Worm (Caenorhabditis elegans): Measurements from ENCODE around the gene cwc-15.

The cwc-15 gene

DNA sequence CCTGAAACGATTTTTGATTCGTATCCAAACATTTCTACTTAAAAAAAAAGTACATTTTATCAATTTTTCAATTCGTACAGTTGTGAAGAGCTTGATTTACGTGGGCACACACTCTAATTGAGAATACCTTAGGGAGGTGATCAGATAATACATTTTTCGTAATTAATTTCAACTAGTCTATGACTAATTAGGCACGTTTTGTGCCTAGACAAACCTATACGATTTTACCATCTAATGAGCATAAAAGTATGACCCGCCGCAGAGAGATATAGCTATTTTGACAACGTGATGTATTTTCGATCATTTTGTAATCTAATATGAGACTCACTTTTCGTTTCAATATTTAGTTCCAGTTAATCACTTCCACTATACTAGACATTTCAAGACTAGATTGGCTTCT is 6.2 kb upstream of the cwc-15 start:
- no peak for TF ChIP-seq fos-1 (tag; optimal IDR thresholded peaks at IDR 0.05)
- no peak for TF ChIP-seq vab-7 (GFP tag; IDR thresholded peaks at IDR 0.05)
- no peak for TF ChIP-seq ces-1 (GFP tag; optimal IDR thresholded peaks at IDR 0.05)
- TF ChIP-seq unc-62 (GFP tag; optimal IDR thresholded peaks at IDR 0.05 in 1 of 2), result no peak
- no peak for TF ChIP-seq unc-62 (tag; optimal IDR thresholded peaks at IDR 0.05)
- no peak for TF ChIP-seq Y48G9A.11 (GFP tag; IDR thresholded peaks at IDR 0.05)
- no peak for TF ChIP-seq snpc-4 (tag; optimal IDR thresholded peaks at IDR 0.05)
- peak; percentile 54 for TF ChIP-seq aha-1 (tag)

DNA sequence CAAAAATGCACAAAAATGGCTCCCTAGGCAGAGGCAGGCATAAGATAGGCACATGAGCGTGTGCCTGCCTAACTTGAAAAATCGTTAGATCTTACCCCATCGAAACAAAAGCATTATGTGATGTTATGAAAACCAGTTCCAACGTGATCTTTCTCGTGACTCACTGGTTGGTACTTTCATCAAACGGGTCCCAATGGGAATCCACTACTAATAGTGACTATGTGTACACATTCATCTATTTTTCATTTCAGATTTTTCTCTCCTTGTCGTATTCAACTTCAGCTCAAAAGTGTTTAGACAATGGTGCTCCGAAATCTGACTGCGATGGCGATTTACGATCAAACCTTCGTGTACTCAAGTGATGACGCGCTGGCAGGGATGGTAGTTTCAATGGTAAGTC is 5.5 kb upstream of the cwc-15 start, which contains the start of gene srx-43:
srx-43 (plus strand) TSS at position 301 of the 400 bp plus-strand sequence.
- TF ChIP-seq unc-62 (GFP tag; optimal IDR thresholded peaks at IDR 0.05 in 1 of 2) (peak in 1 of 2 experiments; percentile 74), unc-62 (tag; optimal IDR thresholded peaks at IDR 0.05) (no peak), mdt-29 (GFP tag; IDR thresholded peaks at IDR 0.05) (no peak), nhr-28 (tag; optimal IDR thresholded peaks at IDR 0.05) (no peak), nhr-11 (tag; optimal IDR thresholded peaks at IDR 0.05) (no peak)

DNA sequence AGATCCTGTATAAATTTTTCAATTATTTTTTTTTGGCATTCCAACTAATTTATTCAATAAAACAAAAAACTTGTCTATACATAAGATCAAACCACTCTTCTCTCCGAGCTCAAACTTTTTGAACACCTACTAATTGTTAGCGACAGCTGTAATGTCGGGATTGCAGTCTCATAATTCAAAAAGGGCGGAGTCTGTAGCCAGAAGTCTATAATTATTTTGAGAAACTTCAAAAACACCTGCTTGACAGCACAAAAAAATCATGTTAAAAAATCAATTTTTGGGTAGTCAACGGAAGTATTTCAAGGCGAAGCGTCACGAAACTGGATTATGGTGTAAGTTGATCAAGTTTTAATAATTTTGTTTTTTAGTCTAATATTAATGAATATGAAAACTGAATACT is 3.1 kb upstream of the cwc-15 start, which contains the start of gene srx-44:
srx-44 (plus strand) TSS at position 301 of the 400 bp plus-strand sequence.
- TF ChIP-seq ama-1 (optimal IDR thresholded peaks at IDR 0.05) (no peak), aha-1 (tag) (peak; percentile 38)

DNA sequence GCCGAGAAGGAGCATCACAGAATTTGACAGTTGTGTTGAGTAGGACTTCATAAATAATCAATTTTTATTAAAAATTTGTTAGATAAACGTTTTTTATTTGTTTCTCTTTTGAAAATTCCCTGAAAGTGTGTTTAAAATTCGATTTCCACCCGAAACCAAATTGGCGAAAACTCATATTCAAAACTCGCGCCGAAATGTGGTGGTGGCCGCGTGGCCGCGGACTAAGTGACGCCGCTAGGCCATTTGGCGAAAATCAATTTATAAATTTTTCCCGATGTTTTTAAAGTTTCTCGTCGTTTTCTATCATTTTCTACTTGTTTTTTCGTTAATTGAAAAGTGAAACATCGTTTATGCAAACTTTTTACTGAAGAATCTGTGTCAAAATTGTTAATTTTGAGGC is 551 bp upstream of the cwc-15 start:
- TF ChIP-seq mdt-29 (GFP tag; IDR thresholded peaks at IDR 0.05) (no peak), ztf-7 (tag; optimal IDR thresholded peaks at IDR 0.05) (no peak), F37D6.2 (tag; optimal IDR thresholded peaks at IDR 0.05) (no peak), nhr-48 (tag; optimal IDR thresholded peaks at IDR 0.05) (no peak), ZK546.5 (tag; optimal IDR thresholded peaks at IDR 0.05) (no peak), nhr-10 (tag; optimal IDR thresholded peaks at IDR 0.05) (no peak), duxl-1 (tag; optimal IDR thresholded peaks at IDR 0.05; ENCODE audit: poor library complexity) (peak; percentile 10), attf-4 (tag; optimal IDR thresholded peaks at IDR 0.05) (no peak), T20F7.1 (GFP tag; optimal IDR thresholded peaks at IDR 0.05) (no peak), saeg-2 (GFP tag; IDR thresholded peaks at IDR 0.05) (no peak), skn-1 (tag; optimal IDR thresholded peaks at IDR 0.05) (no peak), spr-1 (tag; optimal IDR thresholded peaks at IDR 0.05) (no peak), arid-1 (GFP tag; conservative IDR thresholded peaks at IDR 0.05) (no peak), cey-2 (tag; optimal IDR thresholded peaks at IDR 0.05; ENCODE audit: borderline replicate concordance, insufficient read depth) (no peak), F44E2.7 (GFP tag; IDR thresholded peaks at IDR 0.05) (no peak), nhr-11 (tag; optimal IDR thresholded peaks at IDR 0.05) (no peak), dpl-1 (GFP tag; optimal IDR thresholded peaks at IDR 0.05) (peak; percentile 88), ceh-62 (tag; optimal IDR thresholded peaks at IDR 0.05) (no peak), hif-1 (tag; optimal IDR thresholded peaks at IDR 0.05) (peak in 1 of 2 experiments; percentile 77), zfp-3 (GFP tag; conservative IDR thresholded peaks at IDR 0.05) (no peak), ceh-44 (GFP tag; IDR thresholded peaks at IDR 0.05) (no peak), aly-2 (tag; optimal IDR thresholded peaks at IDR 0.05) (no peak), daf-12 (tag; optimal IDR thresholded peaks at IDR 0.05) (no peak), snpc-1.2 (GFP tag; IDR thresholded peaks at IDR 0.05) (no peak), dmd-6 (GFP tag; IDR thresholded peaks at IDR 0.05) (no peak), ZK337.2 (GFP tag; IDR thresholded peaks at IDR 0.05) (0 out of 2 replicates have a peak, but pooled peaks have one; percentile 18), T26A8.4 (GFP tag; IDR thresholded peaks at IDR 0.05) (no peak), jun-1 (tag; optimal IDR thresholded peaks at IDR 0.05) (no peak), nhr-41 (GFP tag; IDR thresholded peaks at IDR 0.05) (no peak), mes-2 (tag; optimal IDR thresholded peaks at IDR 0.05; ENCODE audit: poor library complexity, severe bottlenecking) (peak; percentile 97), zag-1 (tag; optimal IDR thresholded peaks at IDR 0.05) (no peak), lin-15B (tag; optimal IDR thresholded peaks at IDR 0.05) (no peak), zip-2 (tag; optimal IDR thresholded peaks at IDR 0.05) (no peak), unc-130 (GFP tag; optimal IDR thresholded peaks at IDR 0.05) (peak; percentile 63), gei-8 (GFP tag; optimal IDR thresholded peaks at IDR 0.05) (no peak), mxl-2 (GFP tag; conservative IDR thresholded peaks at IDR 0.05) (no peak), nhr-237 (tag; optimal IDR thresholded peaks at IDR 0.05) (no peak)
